Worm (Caenorhabditis elegans): ENCODE measurements around the gene nxf-1.

The nxf-1 gene

ce11 chrV:14437355-14437754, 22.5 kb upstream of the nxf-1 start:
- TF ChIP-seq nhr-11 (tag; optimal IDR thresholded peaks at IDR 0.05) (no peak), fos-1 (tag; optimal IDR thresholded peaks at IDR 0.05) (no peak), lin-14 (GFP tag; optimal IDR thresholded peaks at IDR 0.05) (no peak), mef-2 (tag; optimal IDR thresholded peaks at IDR 0.05) (no peak), lin-35 (GFP tag; optimal IDR thresholded peaks at IDR 0.05) (no peak), F16B12.6 (tag; optimal IDR thresholded peaks at IDR 0.05) (no peak), skn-1 (tag; optimal IDR thresholded peaks at IDR 0.05) (no peak), snpc-4 (tag; optimal IDR thresholded peaks at IDR 0.05) (no peak), nhr-84 (tag; optimal IDR thresholded peaks at IDR 0.05) (no peak), isw-1 (GFP tag; IDR thresholded peaks at IDR 0.05) (no peak), ztf-4 (tag; optimal IDR thresholded peaks at IDR 0.05) (no peak), hlh-17 (GFP tag; optimal IDR thresholded peaks at IDR 0.05; ENCODE audit: borderline replicate concordance) (no peak), zag-1 (tag; optimal IDR thresholded peaks at IDR 0.05) (no peak), pag-3 (tag; optimal IDR thresholded peaks at IDR 0.05; ENCODE audit: borderline replicate concordance, insufficient read depth) (no peak), unc-86 (tag; optimal IDR thresholded peaks at IDR 0.05) (no peak), lin-15B (tag; optimal IDR thresholded peaks at IDR 0.05) (no peak), dsc-1 (tag; optimal IDR thresholded peaks at IDR 0.05) (no peak), nhr-85 (tag) (no peak), nhr-47 (tag; optimal IDR thresholded peaks at IDR 0.05) (no peak), nhr-20 (tag; optimal IDR thresholded peaks at IDR 0.05) (no peak)

- TF ChIP-seq nhr-90 (tag; optimal IDR thresholded peaks at IDR 0.05; ENCODE audit: poor library complexity) (no peak), nhr-84 (tag; optimal IDR thresholded peaks at IDR 0.05) (no peak), ama-1 (optimal IDR thresholded peaks at IDR 0.05) (no peak), tlp-1 (tag; optimal IDR thresholded peaks at IDR 0.05) (no peak), lir-3 (tag; optimal IDR thresholded peaks at IDR 0.05; ENCODE audit: poor library complexity) (no peak), egl-13 (tag; optimal IDR thresholded peaks at IDR 0.05) (no peak), mdl-1 (tag; optimal IDR thresholded peaks at IDR 0.05) (no peak), efl-1 (optimal IDR thresholded peaks at IDR 0.05) (no peak), efl-1 (GFP tag; optimal IDR thresholded peaks at IDR 0.05 in 1 of 2) (peak in 1 of 2 experiments; percentile 73), zag-1 (tag; optimal IDR thresholded peaks at IDR 0.05) (no peak)
Observed at ce11 chrV:14436195-14436594, 21.4 kb upstream of the nxf-1 start.

- TF ChIP-seq pag-3 (tag; optimal IDR thresholded peaks at IDR 0.05; ENCODE audit: borderline replicate concordance, insufficient read depth) (no peak), sox-4 (tag; optimal IDR thresholded peaks at IDR 0.05) (no peak), lin-35 (GFP tag; optimal IDR thresholded peaks at IDR 0.05) (no peak), nhr-47 (tag; optimal IDR thresholded peaks at IDR 0.05) (no peak), mab-9 (GFP tag; IDR thresholded peaks at IDR 0.05) (no peak)
Observed at ce11 chrV:14433584-14433983, 18.8 kb upstream of the nxf-1 start.

- TF ChIP-seq lin-14 (GFP tag; optimal IDR thresholded peaks at IDR 0.05) (no peak), nhr-84 (tag; optimal IDR thresholded peaks at IDR 0.05) (no peak), nhr-19 (GFP tag; conservative IDR thresholded peaks at IDR 0.05) (no peak), sox-4 (tag; optimal IDR thresholded peaks at IDR 0.05) (no peak), nhr-47 (tag; optimal IDR thresholded peaks at IDR 0.05) (no peak), swsn-7 (tag; optimal IDR thresholded peaks at IDR 0.05) (no peak), jun-1 (tag; optimal IDR thresholded peaks at IDR 0.05) (no peak), unc-86 (tag; optimal IDR thresholded peaks at IDR 0.05) (no peak), skn-1 (tag; optimal IDR thresholded peaks at IDR 0.05) (no peak), ztf-4 (tag; optimal IDR thresholded peaks at IDR 0.05) (no peak), ceh-82 (tag; optimal IDR thresholded peaks at IDR 0.05) (no peak)
Observed at ce11 chrV:14432259-14432658, 17.4 kb upstream of the nxf-1 start, which contains the start of gene egl-1. Gene egl-1, minus strand, starts transcription at chrV:14432359.

- TF ChIP-seq nhr-12 (tag; optimal IDR thresholded peaks at IDR 0.05) = no peak
- TF ChIP-seq dpl-1 (GFP tag; optimal IDR thresholded peaks at IDR 0.05) = no peak
- no peak for TF ChIP-seq nhr-84 (tag; optimal IDR thresholded peaks at IDR 0.05)
- TF ChIP-seq ztf-4 (tag; optimal IDR thresholded peaks at IDR 0.05) = no peak
- no peak for TF ChIP-seq ceh-90 (tag; optimal IDR thresholded peaks at IDR 0.05)
- TF ChIP-seq nhr-47 (tag; optimal IDR thresholded peaks at IDR 0.05) = no peak
- no peak for TF ChIP-seq nhr-28 (tag; optimal IDR thresholded peaks at IDR 0.05)
- TF ChIP-seq unc-30 (tag; optimal IDR thresholded peaks at IDR 0.05) = no peak
- no peak for TF ChIP-seq zip-4 (GFP tag; optimal IDR thresholded peaks at IDR 0.05)
- TF ChIP-seq nhr-11 (tag; optimal IDR thresholded peaks at IDR 0.05) = no peak
- no peak for TF ChIP-seq lin-39 (tag; optimal IDR thresholded peaks at IDR 0.05)
- no peak for TF ChIP-seq efl-3 (GFP tag; optimal IDR thresholded peaks at IDR 0.05)
Observed at ce11 chrV:14428865-14429264, 14.1 kb upstream of the nxf-1 start, which contains the start of gene F23B12.1. Gene F23B12.1, plus strand, starts transcription at chrV:14429165.

Data from whole organism, L1 larva.